Fruit fly (Drosophila melanogaster): Measurements from ENCODE around the gene CG4456.
A peak's percentile ranks its signal among the peaks of the same experiment; 100 is the strongest.

DNA sequence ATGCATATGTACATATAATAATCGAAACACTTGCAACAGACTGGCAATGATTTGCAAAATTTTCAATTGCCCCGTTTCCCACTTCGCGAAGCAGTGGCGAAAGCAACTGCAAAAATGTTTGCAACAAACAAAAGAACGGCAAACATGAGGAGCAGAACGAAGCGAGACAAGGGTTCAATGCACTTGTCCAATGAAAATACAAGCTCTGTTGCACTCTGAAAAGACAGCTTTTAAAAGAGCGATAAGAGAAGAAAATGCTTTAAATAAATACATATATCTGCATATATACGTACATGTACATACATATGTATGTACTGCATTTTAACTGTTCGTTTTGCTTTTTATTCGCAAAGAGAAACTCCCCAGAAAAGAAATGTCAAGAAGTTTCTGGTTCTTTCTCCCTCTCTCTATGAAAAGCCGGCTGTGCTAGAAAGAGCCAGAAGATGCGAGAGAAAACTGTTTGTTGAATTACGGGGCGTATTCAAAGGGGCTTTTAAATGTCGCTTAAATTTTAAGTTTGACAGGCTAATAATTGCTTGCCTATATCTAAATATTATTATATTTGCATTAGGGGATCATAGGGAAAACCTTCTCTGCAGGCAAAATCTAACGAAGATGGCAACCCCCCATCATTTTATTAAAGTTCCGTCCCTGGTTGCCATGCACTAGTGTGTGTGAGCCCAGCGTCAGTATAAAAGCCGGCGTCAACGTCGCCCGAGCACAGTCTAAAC, 11.0 kb downstream of the CG4456 start, which contains the start of gene Hsp27:
- peak; percentile 92 for TF ChIP-seq pad (GFP tag; optimal IDR thresholded peaks at IDR 0.05)
- TF ChIP-seq CG5204 (GFP tag; optimal IDR thresholded peaks at IDR 0.05) = peak; percentile 93
- TF ChIP-seq CG33017 (tag; optimal IDR thresholded peaks at IDR 0.05) = peak; percentile 99
- TF ChIP-seq Clk (GFP tag; optimal IDR thresholded peaks at IDR 0.05) = peak; percentile 92
- peak; percentile 99 for TF ChIP-seq bab1 (GFP tag; optimal IDR thresholded peaks at IDR 0.05)
- peak; percentile 98 for TF ChIP-seq CG7101 (tag; optimal IDR thresholded peaks at IDR 0.05)
- TF ChIP-seq Hr96 (GFP tag; optimal IDR thresholded peaks at IDR 0.05) = peak; percentile 97
- peak; percentile 96 for TF ChIP-seq CG11617 (GFP tag; optimal IDR thresholded peaks at IDR 0.05)
- TF ChIP-seq kay (GFP tag; ENCODE audit: borderline replicate concordance) = peak; percentile 99
- peak; percentile 88 for TF ChIP-seq CG1620 (GFP tag; optimal IDR thresholded peaks at IDR 0.05)
- TF ChIP-seq Crg-1 (GFP tag; optimal IDR thresholded peaks at IDR 0.05) = peak; percentile 97
- TF ChIP-seq cic (GFP tag; optimal IDR thresholded peaks at IDR 0.05) = peak; percentile 91
- peak in 1 of 2 experiments; percentile 69 for TF ChIP-seq cnc (optimal IDR thresholded peaks at IDR 0.05)
- TF ChIP-seq Mnt (GFP tag; optimal IDR thresholded peaks at IDR 0.05) = peak; percentile 96

Measured in whole organism, adult.